Worm (Caenorhabditis elegans) whole organism, late embryonic: ENCODE measurements around the gene eif-3.L.

Experiments
- F13H6.1 ChIP-seq: sonication (generic microtip); optimal IDR thresholded peaks from 2 replicates; lab custom pipeline; 2016; ENCODE audit warnings: missing genetic modification characterization, missing compliant biosample characterization
- K09A11.1 ChIP-seq: sonication (generic microtip); optimal IDR thresholded peaks from 2 replicates; lab custom pipeline; 2017; ENCODE audit warnings: antibody characterized with exemption, mild to moderate bottlenecking, missing genetic modification characterization, missing compliant biosample characterization; ENCODE audit not compliant: insufficient read depth
- T23F11.4 ChIP-seq: fragments of 200-800 bp; sonication (Bioruptor generic); optimal IDR thresholded peaks from 2 replicates; lab custom pipeline; 2018; ENCODE audit warnings: mild to moderate bottlenecking, missing genetic modification characterization, missing compliant biosample characterization
- Y22D7AL.16 ChIP-seq: sonication (generic microtip); optimal IDR thresholded peaks from 2 replicates; lab custom pipeline; 2016; ENCODE audit warnings: missing genetic modification characterization, missing compliant biosample characterization
- ama-1 ChIP-seq: fragments of 150-350 bp; optimal IDR thresholded peaks from 2 replicates; lab custom pipeline; 2014
- ceh-14 ChIP-seq: sonication (generic microtip); optimal IDR thresholded peaks from 2 replicates; lab custom pipeline; 2016; ENCODE audit warnings: missing genotype, missing genetic modification characterization, missing compliant biosample characterization
- ceh-22 ChIP-seq: sonication (generic microtip); optimal IDR thresholded peaks from 2 replicates; lab custom pipeline; 2017; ENCODE audit warnings: missing biosample characterization, missing genetic modification characterization
- ceh-24 ChIP-seq: sonication (generic microtip); optimal IDR thresholded peaks from 2 replicates; lab custom pipeline; 2016; ENCODE audit warnings: mild to moderate bottlenecking, missing genetic modification characterization, missing compliant biosample characterization
- ceh-30 ChIP-seq: fragments of 150-350 bp; optimal IDR thresholded peaks from 2 replicates; lab custom pipeline; 2014; ENCODE audit warnings: missing biosample characterization, missing genetic modification characterization
- ceh-34 ChIP-seq: sonication (generic microtip); optimal IDR thresholded peaks from 2 replicates; lab custom pipeline; 2016; ENCODE audit warnings: mild to moderate bottlenecking, missing genetic modification characterization, missing compliant biosample characterization
- ceh-45 ChIP-seq: fragments of 200-800 bp; sonication (Bioruptor generic); IDR thresholded peaks from 2 replicates; pipeline ENCODE4 v1.3.6; 2022; ENCODE audit warnings: missing genetic modification reagents, missing genetic modification characterization, missing compliant biosample characterization
- ceh-48 ChIP-seq: sonication (generic microtip); optimal IDR thresholded peaks from 2 replicates; lab custom pipeline; 2016; ENCODE audit warnings: missing genetic modification characterization, inconsistent platforms, missing compliant biosample characterization
- ceh-6 ChIP-seq: fragments of 200-800 bp; sonication (Bioruptor generic); optimal IDR thresholded peaks from 2 replicates; lab custom pipeline; 2018; ENCODE audit warnings: mild to moderate bottlenecking, missing genetic modification characterization, missing compliant biosample characterization
- ceh-9 ChIP-seq: sonication (generic microtip); optimal IDR thresholded peaks from 2 replicates; lab custom pipeline; 2016; ENCODE audit warnings: mild to moderate bottlenecking, missing genetic modification characterization, inconsistent platforms, missing compliant biosample characterization
- che-1 ChIP-seq: sonication (generic microtip); optimal IDR thresholded peaks from 2 replicates; lab custom pipeline; 2016; ENCODE audit warnings: mild to moderate bottlenecking, missing genetic modification characterization, missing compliant biosample characterization
- dmd-4 ChIP-seq: sonication (generic microtip); optimal IDR thresholded peaks from 2 replicates; lab custom pipeline; 2016; ENCODE audit warnings: borderline replicate concordance, missing genetic modification characterization, missing compliant biosample characterization
- elt-2 ChIP-seq: sonication (generic microtip); optimal IDR thresholded peaks from 2 replicates; lab custom pipeline; 2016; ENCODE audit warnings: missing genetic modification reagents, missing genetic modification characterization, missing compliant biosample characterization
- elt-4 ChIP-seq: sonication (generic microtip); optimal IDR thresholded peaks from 2 replicates; lab custom pipeline; 2016; ENCODE audit warnings: missing genetic modification characterization, missing compliant biosample characterization
- ets-4 ChIP-seq: sonication (generic microtip); optimal IDR thresholded peaks from 2 replicates; lab custom pipeline; 2016; ENCODE audit warnings: missing genetic modification characterization, missing compliant biosample characterization
- fax-1 ChIP-seq: sonication (generic microtip); optimal IDR thresholded peaks from 2 replicates; lab custom pipeline; 2016; ENCODE audit warnings: missing genotype, missing genetic modification characterization, missing compliant biosample characterization
- fkh-10 ChIP-seq: fragments of 150-350 bp; optimal IDR thresholded peaks from 2 replicates; lab custom pipeline; 2014; ENCODE audit warnings: missing biosample characterization, missing genetic modification reagents, missing genetic modification characterization
- fkh-6 ChIP-seq: sonication (generic microtip); optimal IDR thresholded peaks from 2 replicates; lab custom pipeline; 2016; ENCODE audit warnings: missing genetic modification characterization, missing compliant biosample characterization
- gmeb-2 ChIP-seq: sonication (generic microtip); optimal IDR thresholded peaks from 2 replicates; lab custom pipeline; 2016; ENCODE audit warnings: missing genetic modification characterization, inconsistent platforms, missing compliant biosample characterization
- hlh-15 ChIP-seq: sonication (generic microtip); optimal IDR thresholded peaks from 2 replicates; lab custom pipeline; 2016; ENCODE audit warnings: missing genetic modification characterization, missing compliant biosample characterization
- hlh-30 ChIP-seq: sonication (generic microtip); optimal IDR thresholded peaks from 2 replicates; lab custom pipeline; 2017; ENCODE audit warnings: antibody characterized with exemption, missing genetic modification characterization, missing compliant biosample characterization; ENCODE audit not compliant: insufficient read depth
- hlh-8 ChIP-seq: sonication (generic microtip); optimal IDR thresholded peaks from 2 replicates; lab custom pipeline; 2016; ENCODE audit warnings: missing genotype, missing genetic modification characterization, missing compliant biosample characterization
- lin-11 ChIP-seq: fragments of 200-800 bp; sonication (Bioruptor generic); optimal IDR thresholded peaks from 2 replicates; lab custom pipeline; 2018; ENCODE audit warnings: mild to moderate bottlenecking, missing genetic modification characterization, missing compliant biosample characterization
- madf-2 ChIP-seq: sonication (generic microtip); optimal IDR thresholded peaks from 2 replicates; lab custom pipeline; 2017; ENCODE audit warnings: missing genetic modification characterization, missing compliant biosample characterization
- nhr-11 ChIP-seq: fragments of 150-350 bp; optimal IDR thresholded peaks from 2 replicates; lab custom pipeline; 2014; ENCODE audit warnings: missing biosample characterization, missing genetic modification characterization
- nhr-232 ChIP-seq: sonication (generic microtip); optimal IDR thresholded peaks from 2 replicates; lab custom pipeline; 2016; ENCODE audit warnings: missing genetic modification characterization, missing compliant biosample characterization
- npax-4 ChIP-seq: sonication (generic microtip); optimal IDR thresholded peaks from 2 replicates; lab custom pipeline; 2016; ENCODE audit warnings: missing genetic modification characterization, missing compliant biosample characterization
- pag-3 ChIP-seq: sonication (generic microtip); optimal IDR thresholded peaks from 2 replicates; lab custom pipeline; 2016; ENCODE audit warnings: missing compliant biosample characterization, missing genetic modification characterization, borderline replicate concordance
- pha-2 ChIP-seq: sonication (generic microtip); optimal IDR thresholded peaks from 2 replicates; lab custom pipeline; 2017; ENCODE audit warnings: mild to moderate bottlenecking, missing genetic modification characterization, missing compliant biosample characterization
- pros-1 ChIP-seq: fragments of 150-350 bp; optimal IDR thresholded peaks from 2 replicates; lab custom pipeline; 2014; ENCODE audit warnings: missing biosample characterization, missing genetic modification reagents, missing genetic modification characterization
- ref-2 ChIP-seq: sonication (generic microtip); optimal IDR thresholded peaks from 2 replicates; lab custom pipeline; 2016; ENCODE audit warnings: missing genetic modification characterization, missing compliant biosample characterization
- rnt-1 ChIP-seq: sonication (generic microtip); optimal IDR thresholded peaks from 2 replicates; lab custom pipeline; 2016; ENCODE audit warnings: missing genetic modification characterization, missing compliant biosample characterization
- sox-2 ChIP-seq: fragments of 200-800 bp; sonication (Bioruptor generic); IDR thresholded peaks from 2 replicates; pipeline ENCODE4 v1.3.6; 2022; ENCODE audit warnings: missing genetic modification reagents, missing genetic modification characterization, missing compliant biosample characterization
- sox-4 ChIP-seq: sonication (generic microtip); optimal IDR thresholded peaks from 2 replicates; lab custom pipeline; 2017; ENCODE audit warnings: mild to moderate bottlenecking, missing genetic modification characterization, inconsistent platforms, missing compliant biosample characterization
- tbx-2 ChIP-seq: sonication (generic microtip); optimal IDR thresholded peaks from 2 replicates; lab custom pipeline; 2016; ENCODE audit warnings: missing genetic modification characterization, missing compliant biosample characterization
- tbx-7 ChIP-seq: sonication (generic microtip); optimal IDR thresholded peaks from 2 replicates; lab custom pipeline; 2016; ENCODE audit warnings: missing genotype, missing genetic modification characterization, missing compliant biosample characterization
- ttx-3 ChIP-seq: sonication (generic microtip); optimal IDR thresholded peaks from 2 replicates; lab custom pipeline; 2016; ENCODE audit warnings: missing genetic modification reagents, missing genetic modification characterization, missing compliant biosample characterization
- unc-3 ChIP-seq, 2 experiments: fragments of 200-800 bp in 1 of 2; sonication (Bioruptor generic) in 1 of 2; sonication (generic microtip) in 1 of 2; conservative IDR thresholded peaks in 1 of 2; optimal IDR thresholded peaks in 1 of 2; 2 replicates each; pipeline versions ENCODE4 v1.3.6 to Lab custom; 2016 to 2022; ENCODE audit warnings: missing compliant biosample characterization in 2 of 2, missing genetic modification characterization in 2 of 2, missing genetic modification reagents in 1 of 2
- unc-42 ChIP-seq: sonication (generic microtip); optimal IDR thresholded peaks from 2 replicates; lab custom pipeline; 2016; ENCODE audit warnings: missing genotype, missing genetic modification characterization, missing compliant biosample characterization
- unc-55 ChIP-seq: sonication (generic microtip); optimal IDR thresholded peaks from 2 replicates; lab custom pipeline; 2017; ENCODE audit warnings: missing biosample characterization, missing genetic modification reagents, missing genetic modification characterization
- unc-86 ChIP-seq: sonication (generic microtip); optimal IDR thresholded peaks from 2 replicates; lab custom pipeline; 2016; ENCODE audit warnings: missing genetic modification characterization, missing compliant biosample characterization
- zip-5 ChIP-seq: sonication (generic microtip); optimal IDR thresholded peaks from 2 replicates; lab custom pipeline; 2016; ENCODE audit warnings: missing genetic modification characterization, missing compliant biosample characterization
- ztf-16 ChIP-seq: sonication (generic microtip); optimal IDR thresholded peaks from 2 replicates; lab custom pipeline; 2017; ENCODE audit warnings: missing genetic modification characterization, missing compliant biosample characterization

eif-3.L gene

DNA sequence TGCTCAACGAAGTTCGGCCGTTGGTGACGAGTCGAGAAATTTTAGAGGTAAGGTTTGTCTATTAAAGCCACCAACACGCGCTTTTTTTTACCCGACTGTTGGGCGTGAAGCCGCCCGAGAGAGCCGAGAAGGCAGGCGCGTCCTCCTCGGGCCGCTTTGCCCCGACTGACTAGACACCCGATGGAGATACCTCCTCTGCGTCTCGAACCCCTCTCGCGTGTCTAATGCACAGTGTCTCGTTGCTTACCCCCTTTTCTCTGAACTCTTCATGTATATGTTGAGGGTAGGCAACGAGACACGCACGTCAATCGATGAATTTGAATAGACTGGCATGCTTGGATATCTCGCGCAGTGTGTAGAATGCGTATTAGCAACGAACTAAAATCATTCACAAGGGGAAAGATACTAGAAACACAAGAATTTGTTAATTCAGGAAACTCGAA lies 39.5 kb upstream of the eif-3.L start (continued):
- TF ChIP-seq ztf-16 (no peak), sox-4 (tag; lab: Kevin White, UChicago) (peak; percentile 83), ceh-22 (tag; lab: Kevin White, UChicago) (peak; percentile 68), pha-2 (tag; lab: Kevin White, UChicago) (no peak), nhr-11 (tag; lab: Kevin White, UChicago) (peak; percentile 38), hlh-30 (tag; lab: Kevin White, UChicago) (peak; percentile 55), ets-4 (tag; lab: Kevin White, UChicago) (peak; percentile 43), madf-2 (peak; percentile 75), sox-2 (GFP tag; lab: Robert Waterston, UW) (peak; percentile 52; the same call in 1 of the 2 replicates), hlh-8 (tag; lab: Kevin White, UChicago) (peak; percentile 64), pros-1 (tag; lab: Kevin White, UChicago) (peak; percentile 92), fkh-6 (tag; lab: Kevin White, UChicago) (no peak), ceh-14 (tag; lab: Kevin White, UChicago) (peak; percentile 72), ttx-3 (tag; lab: Kevin White, UChicago) (no peak), ceh-48 (peak; percentile 74), elt-4 (tag; lab: Kevin White, UChicago) (no peak), K09A11.1 (tag; lab: Kevin White, UChicago) (peak; percentile 60), ceh-30 (tag; lab: Kevin White, UChicago) (peak; percentile 44), unc-3 (GFP tag; conservative IDR thresholded peaks at IDR 0.05; lab: Robert Waterston, UW) (peak; percentile 93), unc-3 (tag; optimal IDR thresholded peaks at IDR 0.05; lab: Kevin White, UChicago) (no peak), zip-5 (tag; lab: Kevin White, UChicago) (no peak), ceh-6 (GFP tag; lab: Kevin White, UChicago) (peak; percentile 56), fax-1 (peak; percentile 30), elt-2 (tag; lab: Kevin White, UChicago) (peak; percentile 83), unc-55 (peak; percentile 66), dmd-4 (peak; percentile 61), npax-4 (tag; lab: Kevin White, UChicago) (no peak), nhr-232 (peak; percentile 42), F13H6.1 (tag; lab: Kevin White, UChicago) (peak; percentile 81), ceh-9 (no peak), T23F11.4 (GFP tag; lab: Kevin White, UChicago) (peak; percentile 87), pag-3 (tag; lab: Kevin White, UChicago) (no peak)

- TF ChIP-seq ceh-34 (tag; lab: Kevin White, UChicago) (peak; percentile 9), hlh-30 (tag; lab: Kevin White, UChicago) (peak; percentile 52), Y22D7AL.16 (tag; lab: Kevin White, UChicago) (no peak), fkh-10 (no peak), gmeb-2 (peak; percentile 59), unc-55 (peak; percentile 70), unc-42 (tag; lab: Kevin White, UChicago) (peak; percentile 58), lin-11 (peak; percentile 55), ets-4 (tag; lab: Kevin White, UChicago) (peak; percentile 23), ceh-24 (tag; lab: Kevin White, UChicago) (no peak), sox-4 (tag; lab: Kevin White, UChicago) (peak; percentile 60), ceh-22 (tag; lab: Kevin White, UChicago) (peak; percentile 53), tbx-2 (tag; lab: Kevin White, UChicago) (peak; percentile 73), hlh-15 (tag; lab: Kevin White, UChicago) (no peak), elt-2 (tag; lab: Kevin White, UChicago) (peak; percentile 67), npax-4 (tag; lab: Kevin White, UChicago) (no peak), unc-86 (tag; lab: Kevin White, UChicago) (no peak), ceh-45 (peak; percentile 58; the same call in 1 of the 2 replicates), dmd-4 (no peak), ceh-48 (peak; percentile 51), K09A11.1 (tag; lab: Kevin White, UChicago) (no peak), che-1 (tag; lab: Kevin White, UChicago) (peak; percentile 14), pros-1 (tag; lab: Kevin White, UChicago) (peak; percentile 55), ama-1 (lab: Kevin White, UChicago) (peak; percentile 98), rnt-1 (peak; percentile 57), ref-2 (tag; lab: Kevin White, UChicago) (peak; percentile 30), T23F11.4 (GFP tag; lab: Kevin White, UChicago) (no peak), tbx-7 (tag; lab: Kevin White, UChicago) (peak; percentile 14)
Measured at ce11 chrII:5660736-5661734, 38.8 kb upstream of the eif-3.L start, which contains the start of the genes ift-43 and mdt-26. Gene ift-43, minus strand, starts transcription at chrII:5660786. Gene mdt-26, plus strand, starts transcription at chrII:5661181.
